Worm (Caenorhabditis elegans): Measurements from ENCODE around the gene ent-5.

- TF ChIP-seq pha-4 (tag; optimal IDR thresholded peaks at IDR 0.05) (no peak), ceh-6 (GFP tag; optimal IDR thresholded peaks at IDR 0.05) (no peak), nhr-11 (tag; optimal IDR thresholded peaks at IDR 0.05) (no peak), ceh-22 (tag; optimal IDR thresholded peaks at IDR 0.05) (no peak), ceh-9 (tag; optimal IDR thresholded peaks at IDR 0.05) (no peak), sox-4 (tag; optimal IDR thresholded peaks at IDR 0.05) (no peak), ceh-19 (GFP tag; optimal IDR thresholded peaks at IDR 0.05) (no peak)
Measured at ce11 chrX:4682616-4683015, 33.6 kb upstream of the ent-5 start, which contains the start of gene K02G10.15.
